Fruit fly (Drosophila melanogaster) whole organism, adult: ENCODE data around the gene CG14852.

Source experiments
- CG11617 ChIP-seq: fragments of 200-800 bp; sonication (Bioruptor generic); optimal IDR thresholded peaks from 2 replicates; lab custom pipeline; 2017; ENCODE audit warnings: mild to moderate bottlenecking, missing biosample characterization, missing genetic modification reagents, missing genetic modification characterization
- CG12768 ChIP-seq: fragments of 200-800 bp; sonication (Bioruptor generic); optimal IDR thresholded peaks from 2 replicates; lab custom pipeline; 2017; ENCODE audit warnings: missing biosample characterization, missing genetic modification characterization, mild to moderate bottlenecking, moderate library complexity, missing genetic modification reagents
- CG14711 ChIP-seq: fragments of 200-800 bp; sonication (Bioruptor generic); optimal IDR thresholded peaks from 2 replicates; lab custom pipeline; 2018; ENCODE audit warnings: missing biosample characterization, mild to moderate bottlenecking, missing genetic modification characterization, moderate library complexity
- CG1620 ChIP-seq: fragments of 200-800 bp; sonication (Bioruptor generic); optimal IDR thresholded peaks from 2 replicates; lab custom pipeline; 2016; ENCODE audit warnings: missing biosample characterization, missing genetic modification characterization
- CG33017 ChIP-seq: fragments of 200-800 bp; sonication (Bioruptor generic); optimal IDR thresholded peaks from 2 replicates; lab custom pipeline; 2018; ENCODE audit warnings: missing biosample characterization, mild to moderate bottlenecking, missing genetic modification characterization, moderate library complexity
- CG5204 ChIP-seq: fragments of 200-800 bp; sonication (Bioruptor generic); optimal IDR thresholded peaks from 2 replicates; lab custom pipeline; 2016; ENCODE audit warnings: missing biosample characterization, missing genetic modification characterization
- CG7045 ChIP-seq: fragments of 200-800 bp; sonication (Bioruptor generic); optimal IDR thresholded peaks from 2 replicates; lab custom pipeline; 2017; ENCODE audit warnings: missing biosample characterization, mild to moderate bottlenecking, missing genetic modification characterization
- CG7101 ChIP-seq: fragments of 200-800 bp; sonication (Bioruptor generic); optimal IDR thresholded peaks from 2 replicates; lab custom pipeline; 2018; ENCODE audit warnings: missing biosample characterization, mild to moderate bottlenecking, missing genetic modification characterization, moderate library complexity
- Clk ChIP-seq: fragments of 200-800 bp; sonication (Bioruptor generic); optimal IDR thresholded peaks from 2 replicates; lab custom pipeline; 2017; ENCODE audit warnings: missing biosample characterization, missing genetic modification characterization
- Crg-1 ChIP-seq: fragments of 200-800 bp; sonication (Bioruptor generic); optimal IDR thresholded peaks from 2 replicates; lab custom pipeline; 2016; ENCODE audit warnings: missing biosample characterization, missing genetic modification characterization
- kay ChIP-seq: fragments of 200-800 bp; sonication (Bioruptor generic); peaks from one replicate; lab custom pipeline; 2016; ENCODE audit warnings: missing biosample characterization, missing genetic modification characterization, borderline replicate concordance
- ovo ChIP-seq: fragments of 200-800 bp; sonication (Bioruptor generic); optimal IDR thresholded peaks from 2 replicates; lab custom pipeline; 2016; ENCODE audit warnings: missing biosample characterization, missing genetic modification characterization
- toe ChIP-seq: fragments of 200-800 bp; sonication (Bioruptor generic); optimal IDR thresholded peaks from 2 replicates; lab custom pipeline; 2016; ENCODE audit warnings: missing biosample characterization, missing genetic modification characterization

DNA sequence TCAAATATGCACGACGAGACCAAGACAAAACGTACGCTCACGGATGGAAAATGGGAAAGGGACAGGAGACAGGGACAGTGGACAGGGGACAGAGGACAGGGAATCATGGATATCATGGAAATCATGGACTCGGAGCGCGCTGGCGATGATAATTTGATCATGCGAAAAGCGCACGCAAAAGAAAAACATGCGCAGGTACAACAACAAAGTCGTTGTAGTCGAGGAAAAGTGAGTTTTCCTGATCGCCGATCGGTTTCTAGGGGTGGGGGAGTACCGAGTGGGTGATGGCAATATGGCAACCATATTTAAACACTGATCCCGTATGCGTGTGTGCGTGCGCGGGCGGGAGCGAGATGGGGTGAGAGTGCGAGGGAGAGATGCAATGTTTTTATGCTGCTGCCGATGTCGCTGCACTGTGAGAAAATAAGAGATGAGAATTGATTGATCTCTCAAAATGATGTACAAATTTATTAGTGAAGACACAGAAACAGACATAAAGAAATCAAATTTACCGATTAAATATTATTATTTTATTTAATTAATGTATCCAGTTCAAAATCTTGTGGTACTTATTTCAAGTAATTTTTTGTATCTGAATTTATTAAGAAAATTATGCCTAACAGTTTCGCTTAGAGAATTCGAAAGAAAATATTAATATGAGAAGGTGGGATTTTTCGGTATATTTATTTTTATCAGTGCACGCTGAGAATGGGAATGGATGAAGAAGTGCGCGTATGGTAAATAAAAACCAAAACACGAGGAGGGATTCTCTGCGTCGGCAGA, 25.2 kb downstream of the CG14852 start:
- TF ChIP-seq CG14711 (tag; lab: Kevin White, UChicago) (no peak), CG12768 (GFP tag; lab: Kevin White, UChicago) (no peak), CG5204 (GFP tag; lab: Kevin White, UChicago) (no peak), CG7101 (no peak), CG33017 (tag; lab: Kevin White, UChicago) (no peak), Clk (GFP tag; lab: Kevin White, UChicago) (no peak), CG1620 (no peak), CG7045 (no peak), kay (GFP tag; lab: Kevin White, UChicago) (no peak), toe (GFP tag; lab: Kevin White, UChicago) (no peak), Crg-1 (no peak), CG11617 (no peak), ovo (GFP tag; lab: Kevin White, UChicago) (no peak)
